Fruit fly (Drosophila melanogaster) whole organism: ENCODE results near the gene beta4GalNAcTB.

Experiments
- CG8478 ChIP-seq: fragments of >200 bp; optimal IDR thresholded peaks from 2 replicates; lab custom pipeline; 2018; ENCODE audit warnings: inconsistent platforms
- Dll ChIP-seq: fragments of >200 bp; optimal IDR thresholded peaks from 2 replicates; lab custom pipeline; 2017
- EcR ChIP-seq, 2 experiments: fragments of >200 bp; optimal IDR thresholded peaks; 2 replicates each; lab custom pipeline; 2017; ENCODE audit warnings: missing biosample characterization in 2 of 2, missing genetic modification characterization in 2 of 2, missing genetic modification reagents in 2 of 2
- pan ChIP-seq: fragments of >200 bp; optimal IDR thresholded peaks from 2 replicates; lab custom pipeline; 2017
- psq ChIP-seq: fragments of >200 bp; optimal IDR thresholded peaks from 2 replicates; lab custom pipeline; 2017
- usp ChIP-seq: fragments of >200 bp; optimal IDR thresholded peaks from 2 replicates; lab custom pipeline; 2017; ENCODE audit warnings: missing biosample characterization, missing genetic modification characterization, mixed read lengths

dm6 chr3R:29033909-29034629 is at the start of gene beta4GalNAcTB, which contains the start of gene Cpsf100:
- TF ChIP-seq EcR (GFP tag; optimal IDR thresholded peaks at IDR 0.05; lab: Kevin White, UChicago) (no peak), psq (no peak), Dll (lab: Kevin White, UChicago) (no peak), pan (lab: Kevin White, UChicago) (no peak), usp (no peak), CG8478 (lab: Kevin White, UChicago) (no peak)
